Worm (Caenorhabditis elegans) whole organism, dauer: ENCODE data around the gene dnj-1.

Source experiments
- unc-62 ChIP-seq: sonication (generic microtip); optimal IDR thresholded peaks from 2 replicates; lab custom pipeline; 2017; ENCODE audit warnings: missing biosample characterization, missing genetic modification reagents, missing genetic modification characterization

The dnj-1 gene

ce11 chrIV:11326939-11327565 lies 28.2 kb downstream of the dnj-1 start, which contains the start of gene B0035.21:
TSS of gene B0035.21 (plus strand) at chrIV:11327260.
- TF ChIP-seq unc-62 (GFP tag; lab: Kevin White, UChicago): no peak

ce11 chrIV:11329269-11329668 lies 30.4 kb downstream of the dnj-1 start, which contains the start of gene leo-1:
TSS of gene leo-1 (minus strand) at chrIV:11329369.
- TF ChIP-seq unc-62 (GFP tag; lab: Kevin White, UChicago): no peak

- no peak for TF ChIP-seq unc-62 (GFP tag; lab: Kevin White, UChicago)
Observed at ce11 chrIV:11332751-11333150, 33.9 kb downstream of the dnj-1 start, which contains the start of gene sart-3. TSS of gene sart-3 (minus strand) at chrIV:11332969.

DNA sequence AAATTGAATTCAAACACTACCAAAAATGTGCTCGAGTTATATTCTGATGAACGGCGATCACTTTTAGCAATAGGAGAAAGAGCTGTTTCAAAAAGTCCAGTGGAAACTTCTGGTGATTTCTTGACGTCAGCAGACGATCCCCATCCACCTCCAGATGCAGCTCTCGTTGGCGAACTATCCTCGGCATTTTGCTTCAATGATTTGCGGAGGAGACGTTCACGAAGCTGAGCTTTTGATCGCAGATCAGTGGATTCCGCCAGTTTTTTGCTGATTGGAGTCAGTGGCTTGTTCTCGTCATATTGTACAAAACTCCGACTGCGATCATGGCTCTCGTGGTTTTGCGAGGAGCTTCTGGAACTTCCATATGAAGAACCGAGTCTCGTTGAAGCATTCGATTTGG lies 37.3 kb downstream of the dnj-1 start:
- TF ChIP-seq unc-62 (GFP tag; lab: Kevin White, UChicago): no peak

ce11 chrIV:11337021-11337420 lies 38.2 kb downstream of the dnj-1 start, which contains the start of gene F54E12.2:
TSS of gene F54E12.2 (minus strand) at chrIV:11337184.
- no peak for TF ChIP-seq unc-62 (GFP tag; lab: Kevin White, UChicago)

DNA sequence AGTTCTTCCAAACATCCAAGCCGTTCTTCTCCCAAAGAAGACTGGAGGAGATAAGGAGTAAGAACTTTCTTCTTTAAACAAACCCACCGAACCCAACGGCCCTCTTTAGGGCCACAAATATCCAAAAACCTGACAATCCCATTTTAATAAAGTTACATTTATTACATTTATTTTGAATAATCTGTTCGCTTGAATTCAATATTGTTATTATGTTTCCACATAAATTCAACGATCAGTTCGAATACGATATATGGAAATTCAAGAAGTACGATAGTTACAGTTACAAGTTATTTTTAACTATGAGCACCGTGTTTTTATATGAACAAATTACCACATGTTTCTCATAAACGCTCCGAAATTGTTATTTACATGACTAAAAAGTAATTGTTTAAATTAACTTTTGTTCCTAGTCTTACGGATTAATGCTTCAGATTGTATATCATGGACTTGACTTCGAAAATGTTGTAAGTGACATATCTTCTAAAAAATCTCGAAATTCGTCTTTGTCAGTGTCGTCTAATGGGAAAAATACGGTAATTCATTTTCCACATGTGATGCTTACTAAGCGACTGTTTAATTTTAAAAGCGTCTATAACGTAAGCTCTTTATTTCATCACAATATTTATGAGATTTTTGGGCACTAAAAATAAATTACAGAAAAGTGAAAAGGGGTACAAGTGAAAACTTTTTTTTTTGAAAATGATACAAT lies 42.1 kb downstream of the dnj-1 start:
- TF ChIP-seq unc-62 (GFP tag; lab: Kevin White, UChicago): no peak

ce11 chrIV:11344288-11344687 lies 45.5 kb downstream of the dnj-1 start:
- no peak for TF ChIP-seq unc-62 (GFP tag; lab: Kevin White, UChicago)

- TF ChIP-seq unc-62 (GFP tag; lab: Kevin White, UChicago): no peak
Observed at ce11 chrIV:11347275-11347674, 48.4 kb downstream of the dnj-1 start.

- no peak for TF ChIP-seq unc-62 (GFP tag; lab: Kevin White, UChicago)
Observed at ce11 chrIV:11348822-11349221, 50.0 kb downstream of the dnj-1 start.

- no peak for TF ChIP-seq unc-62 (GFP tag; lab: Kevin White, UChicago)
Observed at ce11 chrIV:11349747-11350146, 50.9 kb downstream of the dnj-1 start.

DNA sequence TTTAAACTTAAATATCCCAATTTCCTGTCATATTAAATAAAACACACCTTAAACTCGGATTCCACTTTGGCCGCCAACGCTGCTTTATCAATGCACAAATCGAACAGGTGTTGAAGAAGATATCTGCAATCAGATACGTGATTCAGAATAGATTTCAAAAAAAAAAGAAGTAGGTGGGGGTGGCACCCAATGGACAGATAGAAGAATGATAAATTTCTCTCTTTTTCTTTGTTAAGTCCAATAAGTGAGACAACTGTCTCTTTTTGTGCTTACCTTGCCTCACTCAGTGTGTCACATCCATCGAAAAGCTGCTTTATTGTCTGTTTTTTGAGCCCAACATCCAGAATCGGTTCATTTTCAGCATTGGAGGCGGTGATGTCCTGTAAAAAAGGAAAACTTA lies 52.0 kb downstream of the dnj-1 start:
- TF ChIP-seq unc-62 (GFP tag; lab: Kevin White, UChicago): no peak

DNA sequence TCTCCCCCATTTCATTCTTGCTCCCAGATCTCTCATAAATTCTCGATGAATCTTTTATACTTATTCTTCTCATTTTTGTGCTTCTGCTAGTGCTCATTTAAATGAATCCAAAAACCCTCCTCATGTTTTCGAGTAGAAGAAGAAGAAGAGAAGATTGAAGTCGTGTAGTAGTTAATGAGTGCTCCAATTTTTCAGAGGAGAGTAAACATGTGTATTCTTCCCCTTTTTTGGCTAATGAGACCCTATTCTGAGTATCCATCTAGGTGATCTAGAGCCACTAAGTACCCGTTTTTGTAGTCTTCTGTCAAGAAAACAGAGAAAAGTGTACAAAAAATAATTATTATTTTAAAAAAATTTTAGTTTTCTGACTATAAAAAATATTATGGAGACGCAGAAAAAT lies 52.7 kb downstream of the dnj-1 start:
- TF ChIP-seq unc-62 (GFP tag; lab: Kevin White, UChicago): no peak

ce11 chrIV:11352768-11353167 lies 53.9 kb downstream of the dnj-1 start:
- TF ChIP-seq unc-62 (GFP tag; lab: Kevin White, UChicago): no peak

- no peak for TF ChIP-seq unc-62 (GFP tag; lab: Kevin White, UChicago)
Observed at ce11 chrIV:11353946-11354458, 55.2 kb downstream of the dnj-1 start, which contains the start of gene T01G1.2. TSS of gene T01G1.2 (plus strand) at chrIV:11354408.
